Fruit fly (Drosophila melanogaster) whole organism, embryonic: Measurements from ENCODE around the gene NijB.

ENCODE experiments used
- Ada2b ChIP-seq: fragments of 200-800 bp; sonication (Bioruptor generic); IDR thresholded peaks from 2 replicates; pipeline ENCODE4 v1.3.6; 2022; ENCODE audit warnings: missing biosample characterization, missing genetic modification characterization
- Bteb2 ChIP-seq: fragments of 200-800 bp; sonication (Bioruptor generic); optimal IDR thresholded peaks from 2 replicates; lab custom pipeline; 2016; ENCODE audit warnings: missing biosample characterization, missing genetic modification characterization
- CG10274 ChIP-seq: fragments of 200-800 bp; sonication (Bioruptor generic); optimal IDR thresholded peaks from 3 replicates; lab custom pipeline; 2017; ENCODE audit warnings: missing biosample characterization, mild to moderate bottlenecking, missing genetic modification characterization
- CG12155 ChIP-seq: fragments of 200-800 bp; sonication (Bioruptor generic); optimal IDR thresholded peaks from 3 replicates; lab custom pipeline; 2016; ENCODE audit warnings: missing biosample characterization, missing genetic modification characterization
- CG13894 ChIP-seq: fragments of 200-800 bp; sonication (Bioruptor generic); optimal IDR thresholded peaks from 3 replicates; lab custom pipeline; 2018; ENCODE audit warnings: missing biosample characterization, mild to moderate bottlenecking, missing genetic modification characterization, moderate library complexity
- CG14710 ChIP-seq: fragments of 200-800 bp; sonication (Bioruptor generic); optimal IDR thresholded peaks from 3 replicates; lab custom pipeline; 2019; ENCODE audit warnings: missing biosample characterization, mild to moderate bottlenecking, missing genetic modification characterization, moderate library complexity
- CG15601 ChIP-seq: fragments of 200-800 bp; sonication (Bioruptor generic); optimal IDR thresholded peaks from 3 replicates; lab custom pipeline; 2019; ENCODE audit warnings: missing biosample characterization, mild to moderate bottlenecking, missing genetic modification characterization, moderate library complexity
- CG15696 ChIP-seq: fragments of 200-800 bp; sonication (Bioruptor generic); optimal IDR thresholded peaks from 2 replicates; lab custom pipeline; 2019; ENCODE audit warnings: missing biosample characterization, mild to moderate bottlenecking, missing genetic modification characterization, moderate library complexity
- CG18011 ChIP-seq: fragments of 200-800 bp; sonication (Bioruptor generic); optimal IDR thresholded peaks from 2 replicates; lab custom pipeline; 2017; ENCODE audit warnings: missing biosample characterization, missing genetic modification characterization, mild to moderate bottlenecking, moderate library complexity, missing genotype
- CG33213 ChIP-seq: fragments of 200-800 bp; sonication (Bioruptor generic); optimal IDR thresholded peaks from 3 replicates; lab custom pipeline; 2016; ENCODE audit warnings: missing biosample characterization, missing genetic modification characterization
- CG3407 ChIP-seq: fragments of 200-800 bp; sonication (Bioruptor generic); optimal IDR thresholded peaks from 2 replicates; lab custom pipeline; 2018; ENCODE audit warnings: missing biosample characterization, mild to moderate bottlenecking, missing genetic modification characterization
- CG42726 ChIP-seq: fragments of 200-800 bp; sonication (Bioruptor generic); IDR thresholded peaks from 2 replicates; pipeline ENCODE4 v1.3.6; 2022; ENCODE audit warnings: missing biosample characterization, missing genetic modification characterization; ENCODE audit not compliant: partially characterized antibody
- CG43689 ChIP-seq: fragments of 200-800 bp; sonication (Bioruptor generic); IDR thresholded peaks from 2 replicates; pipeline ENCODE4 v1.3.6; 2022; ENCODE audit warnings: missing biosample characterization, missing genetic modification characterization
- CG4617 ChIP-seq: fragments of 200-800 bp; sonication (Bioruptor generic); optimal IDR thresholded peaks from 3 replicates; lab custom pipeline; 2016; ENCODE audit warnings: missing biosample characterization, missing genetic modification characterization, borderline replicate concordance
- CG5180 ChIP-seq: fragments of 200-800 bp; sonication (Bioruptor generic); optimal IDR thresholded peaks from 3 replicates; lab custom pipeline; 2017; ENCODE audit warnings: missing biosample characterization, missing genetic modification characterization, mild to moderate bottlenecking, moderate library complexity, missing genetic modification reagents
- CG6175 ChIP-seq: fragments of 200-800 bp; sonication (Bioruptor generic); IDR thresholded peaks from 3 replicates; pipeline ENCODE4 v1.3.6; 2022; ENCODE audit warnings: missing biosample characterization, missing genetic modification characterization
- CG6854 ChIP-seq: fragments of 200-800 bp; sonication (Bioruptor generic); optimal IDR thresholded peaks from 3 replicates; lab custom pipeline; 2017; ENCODE audit warnings: missing biosample characterization, mild to moderate bottlenecking, missing genetic modification characterization
- CG7372 ChIP-seq: fragments of 200-800 bp; sonication (Bioruptor generic); IDR thresholded peaks from 2 replicates; pipeline ENCODE4 v1.3.6; 2022; ENCODE audit warnings: missing biosample characterization, missing genetic modification characterization
- CG8359 ChIP-seq: fragments of 200-800 bp; sonication (Bioruptor generic); optimal IDR thresholded peaks from 2 replicates; lab custom pipeline; 2017; ENCODE audit warnings: missing biosample characterization, mild to moderate bottlenecking, missing genetic modification characterization, borderline replicate concordance
- CG8944 ChIP-seq: fragments of 200-800 bp; sonication (Bioruptor generic); optimal IDR thresholded peaks from 3 replicates; lab custom pipeline; 2016; ENCODE audit warnings: missing biosample characterization, missing genetic modification characterization
- CG9609 ChIP-seq: fragments of 200-800 bp; sonication (Bioruptor generic); optimal IDR thresholded peaks from 3 replicates; lab custom pipeline; 2016; ENCODE audit warnings: missing biosample characterization, missing genetic modification characterization
- Dll ChIP-seq: fragments of 200-800 bp; sonication (Bioruptor generic); IDR thresholded peaks from 4 replicates; pipeline ENCODE4 v1.3.6; 2022; ENCODE audit warnings: missing biosample characterization, missing genetic modification characterization; ENCODE audit not compliant: partially characterized antibody
- E2f1 ChIP-seq: fragments of 200-800 bp; sonication (Bioruptor generic); IDR thresholded peaks from 2 replicates; pipeline ENCODE4 v1.3.6; 2022; ENCODE audit warnings: missing biosample characterization, missing genetic modification characterization
- Fer2 ChIP-seq: fragments of 200-800 bp; sonication (Bioruptor generic); optimal IDR thresholded peaks from 2 replicates; lab custom pipeline; 2018; ENCODE audit warnings: missing biosample characterization, mild to moderate bottlenecking, missing genetic modification characterization, moderate library complexity
- Hey ChIP-seq: fragments of 200-800 bp; sonication (Bioruptor generic); optimal IDR thresholded peaks from 3 replicates; lab custom pipeline; 2018; ENCODE audit warnings: missing biosample characterization, mild to moderate bottlenecking, missing genetic modification characterization
- MBD-R2 ChIP-seq: fragments of 200-800 bp; sonication (Bioruptor generic); IDR thresholded peaks from 2 replicates; pipeline ENCODE4 v1.3.6; 2022; ENCODE audit warnings: missing biosample characterization, missing genetic modification characterization
- Meics ChIP-seq: fragments of 200-800 bp; sonication (Bioruptor generic); optimal IDR thresholded peaks from 2 replicates; lab custom pipeline; 2017; ENCODE audit warnings: missing biosample characterization, mild to moderate bottlenecking, missing genetic modification characterization
- NFAT ChIP-seq: fragments of 200-800 bp; sonication (Bioruptor generic); IDR thresholded peaks from 2 replicates; pipeline ENCODE4 v1.3.6; 2022; ENCODE audit warnings: missing biosample characterization, missing genetic modification characterization
- Spps ChIP-seq: fragments of 200-800 bp; sonication (Bioruptor generic); optimal IDR thresholded peaks from 2 replicates; lab custom pipeline; 2018; ENCODE audit warnings: missing biosample characterization, mild to moderate bottlenecking, missing genetic modification characterization
- abd-A ChIP-seq: fragments of 200-800 bp; sonication (Bioruptor generic); optimal IDR thresholded peaks from 3 replicates; lab custom pipeline; 2019; ENCODE audit warnings: missing biosample characterization, mild to moderate bottlenecking, missing genetic modification characterization, moderate library complexity
- chif ChIP-seq, 2 experiments: fragments of 200-800 bp; sonication (Bioruptor generic); optimal IDR thresholded peaks; 3 replicates each; lab custom pipeline; 2016; ENCODE audit warnings: missing biosample characterization in 2 of 2, missing genetic modification characterization in 2 of 2
- crp ChIP-seq, 2 experiments: fragments of 200-800 bp; sonication (Bioruptor generic); optimal IDR thresholded peaks; 2 replicates in 1 of 2; 3 replicates in 1 of 2; lab custom pipeline; 2017; ENCODE audit warnings: missing biosample characterization in 2 of 2, missing genetic modification characterization in 2 of 2, mild to moderate bottlenecking in 1 of 2, moderate library complexity in 1 of 2
- da ChIP-seq: fragments of 200-800 bp; sonication (Bioruptor generic); optimal IDR thresholded peaks from 2 replicates; lab custom pipeline; 2016; ENCODE audit warnings: missing biosample characterization, missing genetic modification characterization
- lilli ChIP-seq: fragments of 200-800 bp; sonication (Bioruptor generic); optimal IDR thresholded peaks from 3 replicates; lab custom pipeline; 2016; ENCODE audit warnings: missing biosample characterization, missing genetic modification characterization
- nerfin-2 ChIP-seq: fragments of 200-800 bp; sonication (Bioruptor generic); IDR thresholded peaks from 2 replicates; pipeline ENCODE4 v1.3.6; 2022; ENCODE audit warnings: missing biosample characterization, missing genetic modification characterization; ENCODE audit not compliant: partially characterized antibody
- oc ChIP-seq: fragments of 200-800 bp; sonication (Bioruptor generic); optimal IDR thresholded peaks from 2 replicates; lab custom pipeline; 2018; ENCODE audit warnings: missing biosample characterization, mild to moderate bottlenecking, missing genetic modification characterization, moderate library complexity
- org-1 ChIP-seq: fragments of 200-800 bp; sonication (Bioruptor generic); optimal IDR thresholded peaks from 2 replicates; lab custom pipeline; 2017; ENCODE audit warnings: missing biosample characterization, missing genetic modification characterization
- phol ChIP-seq: fragments of 200-800 bp; sonication (Bioruptor generic); optimal IDR thresholded peaks from 3 replicates; lab custom pipeline; 2018; ENCODE audit warnings: missing biosample characterization, mild to moderate bottlenecking, missing genetic modification characterization, moderate library complexity
- ranshi ChIP-seq: fragments of 200-800 bp; sonication (Bioruptor generic); IDR thresholded peaks from 2 replicates; pipeline ENCODE4 v1.3.6; 2022; ENCODE audit warnings: missing biosample characterization, missing genetic modification characterization
- repo ChIP-seq: fragments of 200-800 bp; sonication (Bioruptor generic); optimal IDR thresholded peaks from 2 replicates; lab custom pipeline; 2016; ENCODE audit warnings: missing biosample characterization, missing genetic modification characterization
- sim ChIP-seq: fragments of 200-800 bp; sonication (Bioruptor generic); IDR thresholded peaks from 2 replicates; pipeline ENCODE4 v1.3.6; 2022; ENCODE audit warnings: missing biosample characterization, missing genetic modification characterization
- slou ChIP-seq: fragments of 200-800 bp; sonication (Bioruptor generic); optimal IDR thresholded peaks from 3 replicates; lab custom pipeline; 2016; ENCODE audit warnings: missing biosample characterization, missing genetic modification characterization
- slp2 ChIP-seq: fragments of 200-800 bp; sonication (Bioruptor generic); optimal IDR thresholded peaks from 2 replicates; lab custom pipeline; 2016; ENCODE audit warnings: missing biosample characterization, missing genetic modification characterization
- sqz ChIP-seq: fragments of 200-800 bp; sonication (Bioruptor generic); optimal IDR thresholded peaks from 3 replicates; lab custom pipeline; 2018; ENCODE audit warnings: missing biosample characterization, mild to moderate bottlenecking, missing genetic modification characterization
- tx ChIP-seq: fragments of 200-800 bp; sonication (Bioruptor generic); optimal IDR thresholded peaks from 2 replicates; lab custom pipeline; 2016; ENCODE audit warnings: missing biosample characterization, missing genetic modification characterization
- unpg ChIP-seq: fragments of 200-800 bp; sonication (Bioruptor generic); optimal IDR thresholded peaks from 3 replicates; lab custom pipeline; 2018; ENCODE audit warnings: missing biosample characterization, mild to moderate bottlenecking, missing genetic modification characterization, moderate library complexity
- z ChIP-seq: fragments of 200-800 bp; sonication (Bioruptor generic); IDR thresholded peaks from 3 replicates; pipeline ENCODE4 v1.3.6; 2022; ENCODE audit warnings: missing biosample characterization, missing genetic modification characterization
- zen ChIP-seq: fragments of 200-800 bp; sonication (Bioruptor generic); optimal IDR thresholded peaks from 3 replicates; lab custom pipeline; 2018; ENCODE audit warnings: missing biosample characterization, mild to moderate bottlenecking, missing genetic modification characterization, moderate library complexity

The NijB gene

dm6 chr3L:18869035-18869826 lies 23.0 kb upstream of the NijB start, which contains the start of gene Grx1 (continued):
- peak; percentile 84 for TF ChIP-seq MBD-R2 (GFP tag; lab: Robert Waterston, UW)
- no peak for TF ChIP-seq da (GFP tag; lab: Kevin White, UChicago)
- peak; percentile 14 for TF ChIP-seq CG9609 (GFP tag; lab: Kevin White, UChicago)
- no peak for TF ChIP-seq slp2 (GFP tag; lab: Kevin White, UChicago)
- peak; percentile 6 for TF ChIP-seq CG5180 (GFP tag; lab: Kevin White, UChicago)
- no peak for TF ChIP-seq repo
- TF ChIP-seq CG15696 = peak; percentile 29
- TF ChIP-seq Hey = no peak
- no peak for TF ChIP-seq CG33213 (GFP tag; lab: Kevin White, UChicago)
- no peak for TF ChIP-seq CG8359 (GFP tag; lab: Kevin White, UChicago)
- TF ChIP-seq lilli (GFP tag; lab: Kevin White, UChicago) = peak; percentile 80
- TF ChIP-seq Dll (GFP tag; lab: Robert Waterston, UW) = no peak
- no peak for TF ChIP-seq CG43689 (GFP tag; lab: Robert Waterston, UW)
- TF ChIP-seq sqz = peak; percentile 29
- peak; percentile 54 for TF ChIP-seq CG4617 (GFP tag; lab: Kevin White, UChicago)
- TF ChIP-seq CG18011 (GFP tag; lab: Kevin White, UChicago) = peak; percentile 39
- TF ChIP-seq Meics (GFP tag; lab: Kevin White, UChicago) = peak; percentile 70
- peak; percentile 20 for TF ChIP-seq Spps (tag; lab: Kevin White, UChicago)
- TF ChIP-seq crp (GFP tag; optimal IDR thresholded peaks at IDR 0.05; lab: Kevin White, UChicago) = peak; percentile 49 to 90
- TF ChIP-seq CG15601 (tag; lab: Kevin White, UChicago) = peak; percentile 54
- TF ChIP-seq abd-A (tag; lab: Kevin White, UChicago) = no peak

- TF ChIP-seq CG6854 (GFP tag; lab: Kevin White, UChicago) (no peak), CG6175 (GFP tag; lab: Robert Waterston, UW) (no peak), Ada2b (GFP tag; lab: Robert Waterston, UW) (peak; percentile 35; the same call in 1 of the 2 replicates), nerfin-2 (GFP tag; lab: Robert Waterston, UW) (no peak), zen (no peak), Bteb2 (GFP tag; lab: Kevin White, UChicago) (no peak), Fer2 (tag; lab: Kevin White, UChicago) (no peak), CG7372 (GFP tag; lab: Robert Waterston, UW) (no peak; the same call in 1 of the 2 replicates), CG14710 (peak; percentile 34), CG3407 (GFP tag; lab: Kevin White, UChicago) (no peak), tx (peak; percentile 16), NFAT (peak; percentile 16; the same call in 1 of the 2 replicates), ranshi (0 out of 2 replicates have a peak, but pooled peaks have one; percentile 20), CG5180 (GFP tag; lab: Kevin White, UChicago) (no peak), unpg (no peak), org-1 (no peak), MBD-R2 (GFP tag; lab: Robert Waterston, UW) (peak; percentile 61), slou (GFP tag; lab: Kevin White, UChicago) (no peak), CG13894 (no peak), CG8944 (peak; percentile 29), chif (GFP tag; optimal IDR thresholded peaks at IDR 0.05; lab: Kevin White, UChicago) (peak; percentile 7 to 13), oc (no peak), CG42726 (GFP tag; lab: Robert Waterston, UW) (no peak), phol (tag; lab: Kevin White, UChicago) (peak; percentile 53), CG10274 (GFP tag; lab: Kevin White, UChicago) (no peak), CG12155 (GFP tag; lab: Kevin White, UChicago) (peak; percentile 24), E2f1 (no peak), z (no peak), sim (GFP tag; lab: Robert Waterston, UW) (no peak)
These were observed 22.2 kb upstream of the NijB start, which contains the start of gene Blos3 for dm6 chr3L:18870027-18870426. Gene Blos3, plus strand, starts transcription at chr3L:18870224.
